Fruit fly (Drosophila melanogaster) whole organism, embryonic: ENCODE data around the gene CG43163.

Experiments
- Adf1 ChIP-seq: fragments of 200-800 bp; sonication (Bioruptor generic); IDR thresholded peaks from 2 replicates; pipeline ENCODE4 v1.3.6; 2022; ENCODE audit warnings: missing biosample characterization, missing genetic modification characterization
- B-H1 ChIP-seq: fragments of 200-800 bp; sonication (Bioruptor generic); IDR thresholded peaks from 3 replicates; pipeline ENCODE4 v1.3.6; 2022; ENCODE audit warnings: missing biosample characterization, missing genetic modification characterization
- CG10267 ChIP-seq: fragments of 200-800 bp; sonication (Bioruptor generic); optimal IDR thresholded peaks from 2 replicates; lab custom pipeline; 2018; ENCODE audit warnings: missing biosample characterization, mild to moderate bottlenecking, missing genetic modification characterization, moderate library complexity
- CG11398 ChIP-seq: fragments of 200-800 bp; sonication (Bioruptor generic); optimal IDR thresholded peaks from 2 replicates; lab custom pipeline; 2016; ENCODE audit warnings: missing biosample characterization, missing genetic modification characterization
- CG12219 ChIP-seq: fragments of 200-800 bp; sonication (Bioruptor generic); optimal IDR thresholded peaks from 3 replicates; lab custom pipeline; 2018; ENCODE audit warnings: missing biosample characterization, mild to moderate bottlenecking, missing genetic modification characterization
- CG12299 ChIP-seq: fragments of 200-800 bp; sonication (Bioruptor generic); optimal IDR thresholded peaks from 2 replicates; lab custom pipeline; 2018; ENCODE audit warnings: missing biosample characterization, mild to moderate bottlenecking, missing genetic modification characterization
- CG13296 ChIP-seq: fragments of 200-800 bp; sonication (Bioruptor generic); optimal IDR thresholded peaks from 3 replicates; lab custom pipeline; 2018; ENCODE audit warnings: missing biosample characterization, mild to moderate bottlenecking, missing genetic modification characterization
- CG14441 ChIP-seq: fragments of 200-800 bp; sonication (Bioruptor generic); IDR thresholded peaks from 2 replicates; pipeline ENCODE4 v1.3.6; 2022; ENCODE audit warnings: missing biosample characterization, missing genetic modification characterization
- CG15514 ChIP-seq: fragments of 200-800 bp; sonication (Bioruptor generic); optimal IDR thresholded peaks from 3 replicates; lab custom pipeline; 2017; ENCODE audit warnings: missing biosample characterization, missing genetic modification characterization, mild to moderate bottlenecking, moderate library complexity, missing genetic modification reagents
- CG1832 ChIP-seq: fragments of 200-800 bp; sonication (Bioruptor generic); optimal IDR thresholded peaks from 2 replicates; lab custom pipeline; 2017; ENCODE audit warnings: missing biosample characterization, mild to moderate bottlenecking, missing genetic modification characterization, inconsistent platforms
- CG34422 ChIP-seq: fragments of 200-800 bp; sonication (Bioruptor generic); IDR thresholded peaks from 3 replicates; pipeline ENCODE4 v1.3.6; 2022; ENCODE audit warnings: missing biosample characterization, missing genetic modification characterization
- CG3726 ChIP-seq: fragments of 200-800 bp; sonication (Bioruptor generic); IDR thresholded peaks from 3 replicates; pipeline ENCODE4, ENCODE4 v1.3.6; 2022; ENCODE audit warnings: missing biosample characterization, missing genetic modification characterization
- CG5180 ChIP-seq: fragments of 200-800 bp; sonication (Bioruptor generic); optimal IDR thresholded peaks from 3 replicates; lab custom pipeline; 2017; ENCODE audit warnings: missing biosample characterization, missing genetic modification characterization, mild to moderate bottlenecking, moderate library complexity, missing genetic modification reagents
- CG6765 ChIP-seq: fragments of 200-800 bp; sonication (Bioruptor generic); optimal IDR thresholded peaks from 3 replicates; lab custom pipeline; 2017; ENCODE audit warnings: missing biosample characterization, mild to moderate bottlenecking, missing genetic modification characterization
- CG6813 ChIP-seq: fragments of 200-800 bp; sonication (Bioruptor generic); optimal IDR thresholded peaks from 2 replicates; lab custom pipeline; 2017; ENCODE audit warnings: missing biosample characterization, missing genetic modification characterization, mild to moderate bottlenecking, moderate library complexity, missing genetic modification reagents
- CG7556 ChIP-seq: fragments of 200-800 bp; sonication (Bioruptor generic); optimal IDR thresholded peaks from 2 replicates; lab custom pipeline; 2017; ENCODE audit warnings: missing biosample characterization, mild to moderate bottlenecking, missing genetic modification characterization
- CG8924 ChIP-seq: fragments of 200-800 bp; optimal IDR thresholded peaks from 3 replicates; lab custom pipeline; 2019; ENCODE audit warnings: missing biosample characterization, mild to moderate bottlenecking, missing genetic modification characterization, moderate library complexity
- Deaf1 ChIP-seq: fragments of 200-800 bp; optimal IDR thresholded peaks from 3 replicates; lab custom pipeline; 2019; ENCODE audit warnings: missing biosample characterization, mild to moderate bottlenecking, missing genetic modification characterization, moderate library complexity
- Dek ChIP-seq: fragments of 200-800 bp; sonication (Bioruptor generic); optimal IDR thresholded peaks from 3 replicates; lab custom pipeline; 2019; ENCODE audit warnings: missing biosample characterization, mild to moderate bottlenecking, missing genetic modification characterization, moderate library complexity
- E2f1 ChIP-seq: fragments of 200-800 bp; sonication (Bioruptor generic); IDR thresholded peaks from 2 replicates; pipeline ENCODE4 v1.3.6; 2022; ENCODE audit warnings: missing biosample characterization, missing genetic modification characterization
- Hey ChIP-seq: fragments of 200-800 bp; sonication (Bioruptor generic); optimal IDR thresholded peaks from 3 replicates; lab custom pipeline; 2018; ENCODE audit warnings: missing biosample characterization, mild to moderate bottlenecking, missing genetic modification characterization
- Hmr ChIP-seq: fragments of 200-800 bp; sonication (Bioruptor generic); optimal IDR thresholded peaks from 3 replicates; lab custom pipeline; 2017; ENCODE audit warnings: mild to moderate bottlenecking, missing biosample characterization, missing genetic modification reagents, missing genetic modification characterization
- Max ChIP-seq: fragments of 200-800 bp; sonication (Bioruptor generic); optimal IDR thresholded peaks from 2 replicates; lab custom pipeline; 2016; ENCODE audit warnings: missing biosample characterization, mild to moderate bottlenecking, missing genetic modification characterization
- Rfx ChIP-seq: fragments of 200-800 bp; sonication (Bioruptor generic); IDR thresholded peaks from 2 replicates; pipeline ENCODE4 v1.3.6; 2022; ENCODE audit warnings: missing biosample characterization, missing genetic modification characterization
- Trl ChIP-seq, 3 experiments: fragments of >200 bp in 2 of 3; fragments of 200-800 bp in 1 of 3; sonication (Bioruptor generic) in 1 of 3; optimal IDR thresholded peaks; 2 replicates in 1 of 3; 3 replicates in 2 of 3; lab custom pipeline; 2016 to 2017; ENCODE audit warnings: missing biosample characterization in 1 of 3, missing genetic modification characterization in 1 of 3
- amos ChIP-seq: fragments of 200-800 bp; sonication (Bioruptor generic); IDR thresholded peaks from 2 replicates; pipeline ENCODE4 v1.3.6; 2022; ENCODE audit warnings: missing biosample characterization, missing genetic modification characterization; ENCODE audit not compliant: partially characterized antibody
- cwo ChIP-seq: fragments of 200-800 bp; sonication (Bioruptor generic); optimal IDR thresholded peaks from 3 replicates; lab custom pipeline; 2017; ENCODE audit warnings: missing biosample characterization, missing genetic modification characterization, mild to moderate bottlenecking, moderate library complexity, missing genetic modification reagents
- ewg ChIP-seq: fragments of 200-800 bp; sonication (Bioruptor generic); optimal IDR thresholded peaks from 3 replicates; lab custom pipeline; 2017; ENCODE audit warnings: mild to moderate bottlenecking, missing biosample characterization, missing genetic modification reagents, missing genetic modification characterization
- gsb ChIP-seq: fragments of 200-800 bp; sonication (Bioruptor generic); IDR thresholded peaks from 2 replicates; pipeline ENCODE4 v1.3.6; 2022; ENCODE audit warnings: missing biosample characterization, missing genetic modification characterization
- hbn ChIP-seq: fragments of 200-800 bp; sonication (Bioruptor generic); IDR thresholded peaks from 2 replicates; pipeline ENCODE4 v1.3.6; 2022; ENCODE audit warnings: missing biosample characterization, missing genetic modification characterization; ENCODE audit not compliant: partially characterized antibody
- her ChIP-seq: fragments of 200-800 bp; sonication (Bioruptor generic); optimal IDR thresholded peaks from 2 replicates; lab custom pipeline; 2016; ENCODE audit warnings: missing biosample characterization, missing genetic modification characterization
- jigr1 ChIP-seq: fragments of 200-800 bp; sonication (Bioruptor generic); IDR thresholded peaks from 3 replicates; pipeline ENCODE4 v1.3.6; 2022; ENCODE audit warnings: missing biosample characterization, missing genetic modification characterization
- kah ChIP-seq: fragments of 200-800 bp; sonication (Bioruptor generic); optimal IDR thresholded peaks from 2 replicates; lab custom pipeline; 2018; ENCODE audit warnings: missing biosample characterization, mild to moderate bottlenecking, missing genetic modification characterization
- lbe ChIP-seq: fragments of 200-800 bp; sonication (Bioruptor generic); optimal IDR thresholded peaks from 2 replicates; lab custom pipeline; 2016; ENCODE audit warnings: missing biosample characterization, mild to moderate bottlenecking, missing genetic modification characterization
- mld ChIP-seq: fragments of 200-800 bp; sonication (Bioruptor generic); IDR thresholded peaks from 3 replicates; pipeline ENCODE4 v1.3.6; 2022; ENCODE audit warnings: missing biosample characterization, missing genetic modification characterization; ENCODE audit not compliant: partially characterized antibody
- onecut ChIP-seq: fragments of 200-800 bp; sonication (Bioruptor generic); IDR thresholded peaks from 2 replicates; pipeline ENCODE4 v1.3.6; 2022; ENCODE audit warnings: missing biosample characterization, missing genetic modification characterization
- pnt ChIP-seq: fragments of 200-800 bp; sonication (Bioruptor generic); optimal IDR thresholded peaks from 3 replicates; lab custom pipeline; 2016; ENCODE audit warnings: missing biosample characterization, missing genetic modification characterization
- repo ChIP-seq: fragments of 200-800 bp; sonication (Bioruptor generic); optimal IDR thresholded peaks from 2 replicates; lab custom pipeline; 2016; ENCODE audit warnings: missing biosample characterization, missing genetic modification characterization
- seq ChIP-seq: fragments of 200-800 bp; sonication (Bioruptor generic); IDR thresholded peaks from 2 replicates; pipeline ENCODE4 v1.3.6; 2022; ENCODE audit warnings: missing biosample characterization, missing genetic modification characterization
- sim ChIP-seq: fragments of 200-800 bp; sonication (Bioruptor generic); IDR thresholded peaks from 2 replicates; pipeline ENCODE4 v1.3.6; 2022; ENCODE audit warnings: missing biosample characterization, missing genetic modification characterization
- slou ChIP-seq: fragments of 200-800 bp; sonication (Bioruptor generic); optimal IDR thresholded peaks from 3 replicates; lab custom pipeline; 2016; ENCODE audit warnings: missing biosample characterization, missing genetic modification characterization

CG43163 gene

dm6 chr3L:8513258-8513657, 6.3 kb upstream of the CG43163 start (continued):
- TF ChIP-seq CG12299 (tag; lab: Kevin White, UChicago) (no peak), CG6813 (GFP tag; lab: Kevin White, UChicago) (no peak), Hey (tag; lab: Kevin White, UChicago) (peak; percentile 4), gsb (GFP tag; lab: Robert Waterston, UW) (no peak), sim (GFP tag; lab: Robert Waterston, UW) (0 out of 2 replicates have a peak, but pooled peaks have one; percentile 12), Rfx (GFP tag; lab: Robert Waterston, UW) (peak; percentile 6; the same call in 1 of the 2 replicates), CG3726 (GFP tag; lab: Robert Waterston, UW) (no peak)

- TF ChIP-seq CG12219 (GFP tag; lab: Kevin White, UChicago): no peak
- no peak for TF ChIP-seq CG7556 (GFP tag; lab: Kevin White, UChicago)
- 0 out of 2 replicates have a peak, but pooled peaks have one; percentile 4 for TF ChIP-seq amos (GFP tag; lab: Robert Waterston, UW)
- TF ChIP-seq cwo (GFP tag; lab: Kevin White, UChicago): peak; percentile 11
- no peak for TF ChIP-seq B-H1 (GFP tag; lab: Robert Waterston, UW)
- peak; percentile 83 for TF ChIP-seq Trl (optimal IDR thresholded peaks at IDR 0.05; lab: Kevin White, UChicago)
- TF ChIP-seq Trl (GFP tag; optimal IDR thresholded peaks at IDR 0.05; lab: Kevin White, UChicago): no peak
- peak; percentile 99 for TF ChIP-seq onecut (GFP tag; lab: Robert Waterston, UW)
- peak; percentile 57 for TF ChIP-seq Deaf1 (tag; lab: Kevin White, UChicago)
- TF ChIP-seq CG5180 (GFP tag; lab: Kevin White, UChicago): peak; percentile 64
- TF ChIP-seq repo (GFP tag; lab: Kevin White, UChicago): no peak
- TF ChIP-seq Hmr (GFP tag; lab: Kevin White, UChicago): peak; percentile 18
- TF ChIP-seq CG1832 (GFP tag; lab: Kevin White, UChicago): peak; percentile 75
- TF ChIP-seq pnt (GFP tag; lab: Kevin White, UChicago): no peak
- no peak for TF ChIP-seq her
- no peak for TF ChIP-seq Max (GFP tag; lab: Kevin White, UChicago)
- TF ChIP-seq jigr1 (GFP tag; lab: Robert Waterston, UW): no peak
- TF ChIP-seq mld (GFP tag; lab: Robert Waterston, UW): 0 out of 3 replicates have a peak, but pooled peaks have one; percentile 31
- no peak for TF ChIP-seq Dek
- TF ChIP-seq lbe (GFP tag; lab: Kevin White, UChicago): no peak
- no peak for TF ChIP-seq kah (GFP tag; lab: Kevin White, UChicago)
- TF ChIP-seq CG14441 (GFP tag; lab: Robert Waterston, UW): no peak
- TF ChIP-seq seq (GFP tag; lab: Robert Waterston, UW): 0 out of 2 replicates have a peak, but pooled peaks have one; percentile 10
- TF ChIP-seq CG34422 (GFP tag; lab: Robert Waterston, UW): peak; percentile 44; the same call in 1 of the 3 replicates
- peak; percentile 2 for TF ChIP-seq CG15514 (GFP tag; lab: Kevin White, UChicago)
- no peak for TF ChIP-seq E2f1 (GFP tag; lab: Robert Waterston, UW)
- no peak for TF ChIP-seq CG13296
- TF ChIP-seq slou (GFP tag; lab: Kevin White, UChicago): no peak
- TF ChIP-seq Adf1: peak; percentile 6; the same call in 1 of the 2 replicates
- TF ChIP-seq CG8924 (tag; lab: Kevin White, UChicago): no peak
- TF ChIP-seq CG6765: peak; percentile 86
- TF ChIP-seq hbn: 0 out of 2 replicates have a peak, but pooled peaks have one; percentile 29
- TF ChIP-seq CG10267: no peak
- TF ChIP-seq CG11398 (GFP tag; lab: Kevin White, UChicago): no peak
- peak; percentile 64 for TF ChIP-seq ewg (GFP tag; lab: Kevin White, UChicago)
Measured at dm6 chr3L:8512428-8512827, 5.5 kb upstream of the CG43163 start, which contains the start of gene CG6765. TSS of gene CG6765 (plus strand) at chr3L:8512767.
